Worm (Caenorhabditis elegans) whole organism, L4 larva: Measurements from ENCODE around the gene pqn-73.

Source experiments
- T20F7.1 ChIP-seq: fragments of 200-800 bp; sonication (Bioruptor generic); optimal IDR thresholded peaks from 2 replicates; lab custom pipeline; 2018; ENCODE audit warnings: mild to moderate bottlenecking, missing genetic modification characterization, missing compliant biosample characterization
- ama-1 ChIP-seq: fragments of 150-350 bp; optimal IDR thresholded peaks from 2 replicates; lab custom pipeline; 2014; ENCODE audit warnings: inconsistent platforms, mixed read lengths
- ceh-62 ChIP-seq: sonication (generic microtip); optimal IDR thresholded peaks from 2 replicates; lab custom pipeline; 2017; ENCODE audit warnings: missing biosample characterization, missing genetic modification characterization
- lin-13 ChIP-seq: fragments of 150-350 bp; optimal IDR thresholded peaks from 2 replicates; lab custom pipeline; 2014; ENCODE audit warnings: missing biosample characterization, missing genetic modification reagents, missing genetic modification characterization
- nhr-11 ChIP-seq: fragments of 150-350 bp; optimal IDR thresholded peaks from 2 replicates; lab custom pipeline; 2014; ENCODE audit warnings: missing biosample characterization, missing genetic modification characterization
- nhr-76 ChIP-seq: fragments of 150-350 bp; optimal IDR thresholded peaks from 2 replicates; lab custom pipeline; 2014; ENCODE audit warnings: missing biosample characterization, missing genetic modification characterization
- sdz-12 ChIP-seq: fragments of 200-800 bp; sonication (Bioruptor generic); optimal IDR thresholded peaks from 2 replicates; lab custom pipeline; 2018; ENCODE audit warnings: mild to moderate bottlenecking, missing genetic modification characterization, missing compliant biosample characterization
- unc-130 ChIP-seq: sonication (generic microtip); optimal IDR thresholded peaks from 2 replicates; lab custom pipeline; 2016; ENCODE audit warnings: missing genetic modification reagents, missing genetic modification characterization, missing compliant biosample characterization

DNA sequence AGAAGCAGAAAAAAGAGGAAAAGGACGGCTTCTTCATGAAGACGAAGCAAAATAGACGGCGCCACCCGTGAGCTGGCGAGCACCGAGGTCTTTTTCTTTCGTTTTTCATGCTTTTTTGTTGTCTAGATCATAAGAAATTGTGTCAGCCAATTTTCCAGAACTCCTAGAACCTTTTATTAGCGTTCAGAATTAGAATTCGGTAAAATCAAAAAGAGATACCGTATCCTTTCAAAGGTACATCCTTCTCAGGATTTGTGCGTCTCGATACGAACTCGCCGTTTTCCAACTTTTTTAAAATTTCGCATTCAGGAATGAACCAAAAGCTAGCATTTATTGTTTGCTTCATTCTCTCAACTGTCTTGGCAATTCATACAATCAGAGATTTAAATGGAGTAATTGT lies 32.5 kb downstream of the pqn-73 start, which contains the start of gene F54C9.7:
- TF ChIP-seq ceh-62 (no peak), lin-13 (GFP tag; lab: Kevin White, UChicago) (no peak), nhr-76 (tag; lab: Kevin White, UChicago) (no peak), T20F7.1 (GFP tag; lab: Kevin White, UChicago) (no peak), unc-130 (no peak), sdz-12 (GFP tag; lab: Kevin White, UChicago) (no peak), ama-1 (lab: Kevin White, UChicago) (no peak), nhr-11 (tag; lab: Kevin White, UChicago) (no peak)
